Worm (Caenorhabditis elegans) whole organism, L3 larva: Measurements from ENCODE around the gene Y45F3A.1.
A peak's percentile ranks its signal among the peaks of the same experiment; 100 is the strongest.

Experiments used
- ZK546.5 ChIP-seq: sonication (generic microtip); optimal IDR thresholded peaks from 2 replicates; lab custom pipeline; 2017; ENCODE audit warnings: missing biosample characterization, missing genetic modification characterization
- aly-2 ChIP-seq: fragments of 150-350 bp; optimal IDR thresholded peaks from 2 replicates; lab custom pipeline; 2014; ENCODE audit warnings: missing biosample characterization, missing genetic modification characterization
- ceh-16 ChIP-seq: sonication (generic microtip); optimal IDR thresholded peaks from 2 replicates; lab custom pipeline; 2017; ENCODE audit warnings: missing biosample characterization, missing genetic modification characterization
- ceh-28 ChIP-seq: fragments of 150-350 bp; optimal IDR thresholded peaks from 2 replicates; lab custom pipeline; 2014; ENCODE audit warnings: missing biosample characterization, missing genetic modification reagents, missing genetic modification characterization
- ceh-9 ChIP-seq: sonication (generic microtip); optimal IDR thresholded peaks from 2 replicates; lab custom pipeline; 2018; ENCODE audit warnings: missing biosample characterization, missing genetic modification characterization
- egl-27 ChIP-seq: sonication (generic microtip); optimal IDR thresholded peaks from 4 replicates; lab custom pipeline; 2017; ENCODE audit warnings: missing biosample characterization, missing genetic modification reagents, missing genetic modification characterization
- egl-5 ChIP-seq: fragments of 150-350 bp; optimal IDR thresholded peaks from 2 replicates; lab custom pipeline; 2017; ENCODE audit warnings: missing biosample characterization, missing genetic modification reagents, missing genetic modification characterization, inconsistent platforms
- elt-2 ChIP-seq: sonication (generic microtip); optimal IDR thresholded peaks from 2 replicates; lab custom pipeline; 2016; ENCODE audit warnings: missing genetic modification reagents, mild to moderate bottlenecking, missing genetic modification characterization, missing compliant biosample characterization
- eor-1 ChIP-seq, 2 experiments: fragments of 150-350 bp; optimal IDR thresholded peaks; 2 replicates each; lab custom pipeline; 2014 to 2018; ENCODE audit warnings: missing biosample characterization in 2 of 2, missing genetic modification characterization in 2 of 2
- fkh-2 ChIP-seq: fragments of 150-350 bp; optimal IDR thresholded peaks from 2 replicates; lab custom pipeline; 2014; ENCODE audit warnings: missing biosample characterization, missing genetic modification reagents, missing genetic modification characterization
- fos-1 ChIP-seq: fragments of 150-350 bp; optimal IDR thresholded peaks from 2 replicates; lab custom pipeline; 2014; ENCODE audit warnings: missing biosample characterization, missing genetic modification characterization
- hmg-11 ChIP-seq: sonication (generic microtip); optimal IDR thresholded peaks from 2 replicates; lab custom pipeline; 2016; ENCODE audit warnings: missing genetic modification characterization, missing compliant biosample characterization
- jun-1 ChIP-seq: fragments of 150-350 bp; optimal IDR thresholded peaks from 2 replicates; lab custom pipeline; 2014; ENCODE audit warnings: missing biosample characterization, missing genetic modification reagents, missing genetic modification characterization
- lin-15B ChIP-seq: fragments of 150-350 bp; optimal IDR thresholded peaks from 2 replicates; lab custom pipeline; 2014; ENCODE audit warnings: missing biosample characterization, missing genetic modification characterization
- lin-39 ChIP-seq: fragments of 150-350 bp; optimal IDR thresholded peaks from 2 replicates; lab custom pipeline; 2018; ENCODE audit warnings: missing biosample characterization, missing genetic modification reagents, missing genetic modification characterization
- lsy-12 ChIP-seq: sonication (generic microtip); optimal IDR thresholded peaks from 2 replicates; lab custom pipeline; 2016; ENCODE audit warnings: mild to moderate bottlenecking, missing genetic modification characterization, missing compliant biosample characterization
- mdl-1 ChIP-seq: fragments of 150-350 bp; optimal IDR thresholded peaks from 2 replicates; lab custom pipeline; 2014; ENCODE audit warnings: missing biosample characterization, missing genetic modification characterization
- nfya-1 ChIP-seq: sonication (generic microtip); optimal IDR thresholded peaks from 2 replicates; lab custom pipeline; 2017; ENCODE audit warnings: missing genetic modification characterization, mild to moderate bottlenecking, missing compliant biosample characterization, antibody characterized with exemption, moderate library complexity; ENCODE audit not compliant: insufficient read depth
- nhr-11 ChIP-seq: fragments of 150-350 bp; optimal IDR thresholded peaks from 2 replicates; lab custom pipeline; 2014; ENCODE audit warnings: missing biosample characterization, missing genetic modification characterization
- nhr-23 ChIP-seq: fragments of 150-350 bp; optimal IDR thresholded peaks from 2 replicates; lab custom pipeline; 2014; ENCODE audit warnings: missing biosample characterization, missing genetic modification reagents, missing genetic modification characterization
- nhr-237 ChIP-seq: fragments of 150-350 bp; optimal IDR thresholded peaks from 2 replicates; lab custom pipeline; 2014; ENCODE audit warnings: missing biosample characterization, missing genetic modification characterization
- nhr-25 ChIP-seq: sonication (generic microtip); optimal IDR thresholded peaks from 2 replicates; lab custom pipeline; 2017; ENCODE audit warnings: missing biosample characterization, missing genetic modification characterization
- nhr-28 ChIP-seq: fragments of 150-350 bp; optimal IDR thresholded peaks from 2 replicates; lab custom pipeline; 2014; ENCODE audit warnings: missing biosample characterization, missing genetic modification characterization
- nhr-43 ChIP-seq: sonication (generic microtip); optimal IDR thresholded peaks from 2 replicates; lab custom pipeline; 2016; ENCODE audit warnings: mild to moderate bottlenecking, missing genetic modification characterization, missing compliant biosample characterization; ENCODE audit not compliant: poor library complexity, severe bottlenecking
- nhr-67 ChIP-seq: fragments of 150-350 bp; optimal IDR thresholded peaks from 2 replicates; lab custom pipeline; 2014; ENCODE audit warnings: missing biosample characterization, missing genetic modification characterization
- nhr-76 ChIP-seq: fragments of 150-350 bp; sonication (generic microtip); optimal IDR thresholded peaks from 5 replicates; lab custom pipeline; 2014; ENCODE audit warnings: missing biosample characterization, missing genetic modification characterization
- nhr-77 ChIP-seq: fragments of 150-350 bp; optimal IDR thresholded peaks from 2 replicates; lab custom pipeline; 2014; ENCODE audit warnings: missing biosample characterization, missing genetic modification characterization
- pha-4 ChIP-seq: fragments of 150-350 bp; optimal IDR thresholded peaks from 2 replicates; lab custom pipeline; 2014; ENCODE audit warnings: missing biosample characterization, missing genetic modification reagents, missing genetic modification characterization
- sea-2 ChIP-seq: fragments of 150-350 bp; sonication (generic microtip); optimal IDR thresholded peaks from 4 replicates; lab custom pipeline; 2014; ENCODE audit warnings: missing biosample characterization, missing genetic modification reagents, missing genetic modification characterization
- skn-1 ChIP-seq: fragments of 150-350 bp; optimal IDR thresholded peaks from 2 replicates; lab custom pipeline; 2014; ENCODE audit warnings: missing biosample characterization, missing genetic modification characterization
- snpc-4 ChIP-seq: fragments of 150-350 bp; optimal IDR thresholded peaks from 2 replicates; lab custom pipeline; 2014; ENCODE audit warnings: missing biosample characterization, missing genetic modification characterization
- zag-1 ChIP-seq: fragments of 150-350 bp; optimal IDR thresholded peaks from 2 replicates; lab custom pipeline; 2014; ENCODE audit warnings: missing biosample characterization, missing genetic modification characterization
- ztf-4 ChIP-seq: fragments of 150-350 bp; optimal IDR thresholded peaks from 2 replicates; lab custom pipeline; 2014; ENCODE audit warnings: missing biosample characterization, missing genetic modification characterization

Y45F3A.1 gene

ce11 chrIII:10561904-10562303 is at the start of gene Y45F3A.1:
Y45F3A.1 (minus strand) TSS chrIII:10561915.
- no peak for TF ChIP-seq lsy-12
- TF ChIP-seq nhr-28 (tag; lab: Kevin White, UChicago): no peak
- TF ChIP-seq nhr-76 (tag; lab: Kevin White, UChicago): no peak
- no peak for TF ChIP-seq egl-5
- no peak for TF ChIP-seq elt-2 (tag; lab: Kevin White, UChicago)
- no peak for TF ChIP-seq aly-2 (tag; lab: Kevin White, UChicago)
- TF ChIP-seq ceh-28: no peak
- TF ChIP-seq nhr-23: no peak
- no peak for TF ChIP-seq ceh-16 (tag; lab: Kevin White, UChicago)
- no peak for TF ChIP-seq hmg-11 (tag; lab: Kevin White, UChicago)
- TF ChIP-seq zag-1 (tag; lab: Kevin White, UChicago): no peak
- TF ChIP-seq nhr-25 (tag; lab: Kevin White, UChicago): no peak
- no peak for TF ChIP-seq fos-1 (tag; lab: Kevin White, UChicago)
- no peak for TF ChIP-seq nhr-11
- no peak for TF ChIP-seq fkh-2 (tag; lab: Kevin White, UChicago)
- no peak for TF ChIP-seq jun-1 (tag; lab: Kevin White, UChicago)
- TF ChIP-seq ztf-4: no peak
- TF ChIP-seq mdl-1 (tag; lab: Kevin White, UChicago): no peak
- no peak for TF ChIP-seq sea-2 (GFP tag; lab: Kevin White, UChicago)

ce11 chrIII:10608161-10608560 is 46.4 kb upstream of the Y45F3A.1 start:
- TF ChIP-seq nhr-25 (tag; lab: Kevin White, UChicago): no peak
- peak; percentile 19 for TF ChIP-seq nfya-1

ce11 chrIII:10605049-10605448 is 43.3 kb upstream of the Y45F3A.1 start, which contains the start of gene rabx-5:
rabx-5 (plus strand) TSS chrIII:10605349.
- no peak for TF ChIP-seq lin-15B
- TF ChIP-seq egl-5: no peak
- TF ChIP-seq skn-1 (tag; lab: Kevin White, UChicago): no peak
- no peak for TF ChIP-seq nhr-67
- TF ChIP-seq nhr-76 (tag; lab: Kevin White, UChicago): no peak
- no peak for TF ChIP-seq ztf-4
- TF ChIP-seq aly-2 (tag; lab: Kevin White, UChicago): no peak
- TF ChIP-seq ZK546.5 (tag; lab: Kevin White, UChicago): no peak
- TF ChIP-seq egl-27 (tag; lab: Kevin White, UChicago): no peak

ce11 chrIII:10604325-10604724 is 42.6 kb upstream of the Y45F3A.1 start:
- TF ChIP-seq snpc-4 (no peak), mdl-1 (tag; lab: Kevin White, UChicago) (no peak), nhr-77 (tag; lab: Kevin White, UChicago) (no peak), ceh-9 (no peak), hmg-11 (tag; lab: Kevin White, UChicago) (peak; percentile 70), pha-4 (tag; lab: Kevin White, UChicago) (no peak), nhr-237 (tag; lab: Kevin White, UChicago) (no peak), nfya-1 (peak; percentile 5), nhr-43 (tag; lab: Kevin White, UChicago) (no peak), jun-1 (tag; lab: Kevin White, UChicago) (no peak), nhr-67 (no peak), elt-2 (tag; lab: Kevin White, UChicago) (no peak), eor-1 (tag; optimal IDR thresholded peaks at IDR 0.05; lab: Kevin White, UChicago) (no peak)

ce11 chrIII:10603248-10603647 is 41.5 kb upstream of the Y45F3A.1 start, which contains the start of gene Y39A1A.2:
Y39A1A.2 (minus strand) TSS chrIII:10603566.
- TF ChIP-seq zag-1 (tag; lab: Kevin White, UChicago) (no peak), ceh-28 (peak; percentile 58), egl-5 (no peak), jun-1 (tag; lab: Kevin White, UChicago) (no peak), lin-39 (tag; lab: Kevin White, UChicago) (no peak)
- TF ChIP-seq, all 47 proteins: peak for 1

ce11 chrIII:10600894-10601293 is 39.2 kb upstream of the Y45F3A.1 start:
- no peak for TF ChIP-seq fos-1 (tag; lab: Kevin White, UChicago)
- peak; percentile 38 for TF ChIP-seq nhr-11
